Worm (Caenorhabditis elegans): Measurements from ENCODE around the gene Y41G9A.17.

DNA sequence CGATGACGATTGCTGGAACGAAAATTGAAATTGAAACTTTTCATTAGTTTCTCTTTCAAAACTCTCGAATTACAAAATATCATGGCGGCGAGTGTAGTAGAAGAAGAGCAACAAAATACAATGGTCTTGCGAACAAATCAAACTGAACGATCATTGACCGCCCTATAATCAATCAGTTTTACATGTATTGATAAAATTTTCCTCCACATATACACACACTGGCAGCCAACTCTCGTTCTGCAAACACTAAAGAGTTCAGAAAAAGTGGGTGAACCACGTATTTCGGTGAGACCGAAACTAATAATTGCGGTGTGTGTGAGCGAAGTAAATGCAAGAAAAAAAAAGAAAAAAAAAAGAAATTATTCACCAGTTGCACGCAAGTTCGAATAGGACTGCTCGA, 47.7 kb upstream of the Y41G9A.17 start:
- no peak for TF ChIP-seq mel-28 (tag; optimal IDR thresholded peaks at IDR 0.05; ENCODE audit: borderline replicate concordance)
- TF ChIP-seq him-1 (tag; optimal IDR thresholded peaks at IDR 0.05): no peak

Measured in whole organism, young adult.